Fruit fly (Drosophila melanogaster) whole organism, embryonic: ENCODE results near the gene dmGlut.
A peak's percentile ranks its signal among the peaks of the same experiment; 100 is the strongest.

Source experiments
- Bdp1 ChIP-seq: fragments of 200-800 bp; sonication (Bioruptor generic); optimal IDR thresholded peaks from 3 replicates; lab custom pipeline; 2016; ENCODE audit warnings: missing biosample characterization, missing genetic modification characterization
- CG10979 ChIP-seq: fragments of 200-800 bp; sonication (Bioruptor generic); optimal IDR thresholded peaks from 2 replicates; lab custom pipeline; 2018; ENCODE audit warnings: missing biosample characterization, mild to moderate bottlenecking, missing genetic modification characterization, moderate library complexity
- CG12744 ChIP-seq: fragments of 200-800 bp; sonication (Bioruptor generic); optimal IDR thresholded peaks from 2 replicates; lab custom pipeline; 2016; ENCODE audit warnings: missing biosample characterization, missing genetic modification characterization
- CG18011 ChIP-seq: fragments of 200-800 bp; sonication (Bioruptor generic); optimal IDR thresholded peaks from 2 replicates; lab custom pipeline; 2017; ENCODE audit warnings: missing biosample characterization, missing genetic modification characterization, mild to moderate bottlenecking, moderate library complexity, missing genotype
- CG1832 ChIP-seq: fragments of 200-800 bp; sonication (Bioruptor generic); optimal IDR thresholded peaks from 2 replicates; lab custom pipeline; 2017; ENCODE audit warnings: missing biosample characterization, mild to moderate bottlenecking, missing genetic modification characterization, inconsistent platforms
- CG2202 ChIP-seq: fragments of 200-800 bp; sonication (Bioruptor generic); optimal IDR thresholded peaks from 2 replicates; lab custom pipeline; 2018; ENCODE audit warnings: missing biosample characterization, mild to moderate bottlenecking, missing genetic modification characterization
- CG3065 ChIP-seq: fragments of 200-800 bp; sonication (Bioruptor generic); optimal IDR thresholded peaks from 2 replicates; lab custom pipeline; 2016; ENCODE audit warnings: missing biosample characterization, missing genetic modification characterization
- CG31365 ChIP-seq: fragments of 200-800 bp; sonication (Bioruptor generic); optimal IDR thresholded peaks from 2 replicates; lab custom pipeline; 2018; ENCODE audit warnings: missing biosample characterization, mild to moderate bottlenecking, missing genetic modification characterization
- CG3407 ChIP-seq: fragments of 200-800 bp; sonication (Bioruptor generic); optimal IDR thresholded peaks from 2 replicates; lab custom pipeline; 2018; ENCODE audit warnings: missing biosample characterization, mild to moderate bottlenecking, missing genetic modification characterization
- CG3838 ChIP-seq: fragments of 200-800 bp; sonication (Bioruptor generic); optimal IDR thresholded peaks from 3 replicates; lab custom pipeline; 2016; ENCODE audit warnings: missing biosample characterization, missing genetic modification characterization
- CG6854 ChIP-seq: fragments of 200-800 bp; sonication (Bioruptor generic); optimal IDR thresholded peaks from 3 replicates; lab custom pipeline; 2017; ENCODE audit warnings: missing biosample characterization, mild to moderate bottlenecking, missing genetic modification characterization
- CG7987 ChIP-seq: fragments of 200-800 bp; sonication (Bioruptor generic); optimal IDR thresholded peaks from 2 replicates; lab custom pipeline; 2018; ENCODE audit warnings: missing biosample characterization, mild to moderate bottlenecking, missing genetic modification characterization, moderate library complexity
- CG8944 ChIP-seq: fragments of 200-800 bp; sonication (Bioruptor generic); optimal IDR thresholded peaks from 3 replicates; lab custom pipeline; 2016; ENCODE audit warnings: missing biosample characterization, missing genetic modification characterization
- CG9727 ChIP-seq: fragments of 200-800 bp; sonication (Bioruptor generic); optimal IDR thresholded peaks from 3 replicates; lab custom pipeline; 2017; ENCODE audit warnings: missing biosample characterization, mild to moderate bottlenecking, missing genetic modification characterization
- Dbx ChIP-seq: fragments of 200-800 bp; sonication (Bioruptor generic); IDR thresholded peaks from 3 replicates; pipeline ENCODE4 v1.3.6; 2022; ENCODE audit warnings: missing biosample characterization, missing genetic modification characterization
- Deaf1 ChIP-seq: fragments of 200-800 bp; optimal IDR thresholded peaks from 3 replicates; lab custom pipeline; 2019; ENCODE audit warnings: missing biosample characterization, mild to moderate bottlenecking, missing genetic modification characterization, moderate library complexity
- H15 ChIP-seq: fragments of 200-800 bp; sonication (Bioruptor generic); IDR thresholded peaks from 3 replicates; pipeline ENCODE4 v1.3.6; 2022; ENCODE audit warnings: missing biosample characterization, missing genetic modification characterization
- Hmx ChIP-seq: fragments of 200-800 bp; sonication (Bioruptor generic); optimal IDR thresholded peaks from 2 replicates; lab custom pipeline; 2016; ENCODE audit warnings: missing biosample characterization, missing genetic modification characterization
- Hr3 ChIP-seq: fragments of 200-800 bp; sonication (Bioruptor generic); optimal IDR thresholded peaks from 3 replicates; lab custom pipeline; 2016; ENCODE audit warnings: missing biosample characterization, missing genetic modification characterization
- MESR4 ChIP-seq: fragments of 200-800 bp; sonication (Bioruptor generic); optimal IDR thresholded peaks from 2 replicates; lab custom pipeline; 2018; ENCODE audit warnings: missing biosample characterization, mild to moderate bottlenecking, missing genetic modification characterization, moderate library complexity
- Max ChIP-seq: fragments of 200-800 bp; sonication (Bioruptor generic); optimal IDR thresholded peaks from 2 replicates; lab custom pipeline; 2016; ENCODE audit warnings: missing biosample characterization, mild to moderate bottlenecking, missing genetic modification characterization
- Mes4 ChIP-seq: fragments of 200-800 bp; sonication (Bioruptor generic); optimal IDR thresholded peaks from 2 replicates; lab custom pipeline; 2016; ENCODE audit warnings: missing biosample characterization, missing genetic modification characterization
- NC2α ChIP-seq: fragments of 200-800 bp; sonication (Bioruptor generic); optimal IDR thresholded peaks from 2 replicates; lab custom pipeline; 2016; ENCODE audit warnings: missing biosample characterization, missing genetic modification characterization
- Nf-YB ChIP-seq: fragments of 200-800 bp; sonication (Bioruptor generic); optimal IDR thresholded peaks from 3 replicates; lab custom pipeline; 2019; ENCODE audit warnings: missing biosample characterization, mild to moderate bottlenecking, missing genetic modification characterization, moderate library complexity
- Opbp ChIP-seq: fragments of 200-800 bp; sonication (Bioruptor generic); IDR thresholded peaks from 3 replicates; pipeline ENCODE4 v1.3.6; 2022; ENCODE audit warnings: missing biosample characterization, missing genetic modification characterization; ENCODE audit not compliant: partially characterized antibody
- Sox100B ChIP-seq: fragments of 200-800 bp; sonication (Bioruptor generic); optimal IDR thresholded peaks from 3 replicates; lab custom pipeline; 2018; ENCODE audit warnings: missing biosample characterization, mild to moderate bottlenecking, missing genetic modification characterization
- Sry-β ChIP-seq: fragments of 200-800 bp; sonication (Bioruptor generic); optimal IDR thresholded peaks from 2 replicates; lab custom pipeline; 2018; ENCODE audit warnings: missing biosample characterization, mild to moderate bottlenecking, missing genetic modification characterization, moderate library complexity
- Trl ChIP-seq, 3 experiments: fragments of >200 bp in 2 of 3; fragments of 200-800 bp in 1 of 3; sonication (Bioruptor generic) in 1 of 3; optimal IDR thresholded peaks; 2 replicates in 1 of 3; 3 replicates in 2 of 3; lab custom pipeline; 2016 to 2017; ENCODE audit warnings: missing biosample characterization in 1 of 3, missing genetic modification characterization in 1 of 3
- Usf ChIP-seq: fragments of 200-800 bp; sonication (Bioruptor generic); optimal IDR thresholded peaks from 2 replicates; lab custom pipeline; 2017; ENCODE audit warnings: missing genotype, missing biosample characterization, missing genetic modification characterization
- Xrp1 ChIP-seq: fragments of 200-800 bp; sonication (Bioruptor generic); IDR thresholded peaks from 2 replicates; pipeline ENCODE4 v1.3.6; 2022; ENCODE audit warnings: missing biosample characterization, missing genetic modification characterization
- YL-1 ChIP-seq: fragments of 200-800 bp; sonication (Bioruptor generic); optimal IDR thresholded peaks from 3 replicates; lab custom pipeline; 2017; ENCODE audit warnings: missing biosample characterization, mild to moderate bottlenecking, missing genetic modification characterization
- ato ChIP-seq: fragments of 200-800 bp; sonication (Bioruptor generic); IDR thresholded peaks from 2 replicates; pipeline ENCODE4 v1.3.6; 2022; ENCODE audit warnings: missing biosample characterization, missing genetic modification characterization; ENCODE audit not compliant: partially characterized antibody
- bsh ChIP-seq, 2 experiments: fragments of 200-800 bp; sonication (Bioruptor generic); optimal IDR thresholded peaks; 2 replicates each; lab custom pipeline; 2017 to 2018; ENCODE audit warnings: mild to moderate bottlenecking in 2 of 2, missing biosample characterization in 2 of 2, missing genetic modification characterization in 2 of 2, moderate library complexity in 1 of 2
- chn ChIP-seq: fragments of 200-800 bp; sonication (Bioruptor generic); optimal IDR thresholded peaks from 2 replicates; lab custom pipeline; 2016; ENCODE audit warnings: missing biosample characterization, missing genetic modification characterization
- da ChIP-seq: fragments of 200-800 bp; sonication (Bioruptor generic); optimal IDR thresholded peaks from 2 replicates; lab custom pipeline; 2016; ENCODE audit warnings: missing biosample characterization, missing genetic modification characterization
- danr ChIP-seq: fragments of 200-800 bp; sonication (Bioruptor generic); IDR thresholded peaks from 2 replicates; pipeline ENCODE4 v1.3.6; 2022; ENCODE audit warnings: missing biosample characterization, missing genetic modification characterization
- dati ChIP-seq: fragments of 200-800 bp; sonication (Bioruptor generic); IDR thresholded peaks from 2 replicates; pipeline ENCODE4 v1.3.6; 2022; ENCODE audit warnings: missing biosample characterization, missing genetic modification characterization
- gcm2 ChIP-seq: fragments of 200-800 bp; sonication (Bioruptor generic); optimal IDR thresholded peaks from 2 replicates; lab custom pipeline; 2016; ENCODE audit warnings: missing biosample characterization, missing genetic modification characterization
- grn ChIP-seq: fragments of 200-800 bp; sonication (Bioruptor generic); optimal IDR thresholded peaks from 3 replicates; lab custom pipeline; 2017; ENCODE audit warnings: missing biosample characterization, missing genetic modification characterization
- gsb-n ChIP-seq: fragments of 200-800 bp; sonication (Bioruptor generic); optimal IDR thresholded peaks from 3 replicates; lab custom pipeline; 2018; ENCODE audit warnings: missing biosample characterization, mild to moderate bottlenecking, missing genetic modification characterization
- ham ChIP-seq: fragments of 200-800 bp; sonication (Bioruptor generic); IDR thresholded peaks from 2 replicates; pipeline ENCODE4 v1.3.6; 2022; ENCODE audit warnings: missing biosample characterization, missing genetic modification characterization
- kah ChIP-seq: fragments of 200-800 bp; sonication (Bioruptor generic); optimal IDR thresholded peaks from 2 replicates; lab custom pipeline; 2018; ENCODE audit warnings: missing biosample characterization, mild to moderate bottlenecking, missing genetic modification characterization
- nerfin-2 ChIP-seq: fragments of 200-800 bp; sonication (Bioruptor generic); IDR thresholded peaks from 2 replicates; pipeline ENCODE4 v1.3.6; 2022; ENCODE audit warnings: missing biosample characterization, missing genetic modification characterization; ENCODE audit not compliant: partially characterized antibody
- pho ChIP-seq: fragments of 200-800 bp; sonication (Bioruptor generic); optimal IDR thresholded peaks from 2 replicates; lab custom pipeline; 2016; ENCODE audit warnings: missing biosample characterization, missing genetic modification characterization
- repo ChIP-seq: fragments of 200-800 bp; sonication (Bioruptor generic); optimal IDR thresholded peaks from 2 replicates; lab custom pipeline; 2016; ENCODE audit warnings: missing biosample characterization, missing genetic modification characterization
- so ChIP-seq: fragments of 200-800 bp; sonication (Bioruptor generic); IDR thresholded peaks from 3 replicates; pipeline ENCODE4 v1.3.6; 2022; ENCODE audit warnings: missing biosample characterization, missing genetic modification characterization
- sob ChIP-seq: fragments of 200-800 bp; sonication (Bioruptor generic); IDR thresholded peaks from 2 replicates; pipeline ENCODE4 v1.3.6; 2022; ENCODE audit warnings: missing biosample characterization, missing genetic modification characterization
- stc ChIP-seq: fragments of 200-800 bp; sonication (Bioruptor generic); IDR thresholded peaks from 2 replicates; pipeline ENCODE4 v1.3.6; 2022; ENCODE audit warnings: missing biosample characterization, missing genetic modification characterization
- tll ChIP-seq, 2 experiments: fragments of 200-800 bp in 1 of 2; fragments of >200 bp in 1 of 2; sonication (Bioruptor generic) in 1 of 2; optimal IDR thresholded peaks; 2 replicates each; lab custom pipeline; 2017 to 2019; ENCODE audit warnings: missing biosample characterization in 2 of 2, missing genetic modification characterization in 2 of 2, mild to moderate bottlenecking in 1 of 2, moderate library complexity in 1 of 2

The dmGlut gene

DNA sequence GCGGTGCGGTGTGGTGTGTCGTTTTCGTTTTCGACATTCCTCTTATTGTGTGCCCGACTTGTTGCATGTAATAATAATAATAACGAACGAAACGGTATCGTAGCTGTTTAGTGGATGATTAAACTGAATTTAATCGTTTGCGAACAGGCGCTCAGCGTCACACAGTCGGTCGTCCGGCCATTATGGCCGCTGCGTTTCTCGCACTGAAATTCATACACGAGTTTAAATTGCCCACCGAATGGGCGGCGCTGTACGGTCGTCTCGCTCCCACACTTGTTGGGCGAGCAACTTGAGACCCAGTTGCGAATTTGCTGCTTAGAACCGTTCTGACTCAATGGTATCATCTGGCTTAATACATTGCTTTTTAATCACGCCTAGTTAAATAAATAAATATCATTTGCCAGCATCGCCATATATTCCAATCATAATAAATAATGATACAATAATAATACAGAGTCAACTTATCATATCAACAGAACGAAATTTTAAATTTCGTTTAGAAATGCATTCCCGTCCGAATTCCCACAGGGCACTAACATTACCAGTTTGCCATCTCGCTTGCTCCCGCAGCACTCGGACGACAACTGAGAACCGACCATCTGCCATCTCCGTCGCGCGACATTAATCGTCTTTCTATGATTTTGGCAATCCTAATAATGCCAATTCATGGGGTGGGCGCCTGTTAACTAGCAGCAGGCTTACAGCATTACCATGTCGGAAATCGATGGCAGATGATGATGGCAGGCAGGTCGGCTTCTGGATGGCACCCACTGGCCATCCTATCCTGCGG lies 16.2 kb upstream of the dmGlut start (continued):
- TF ChIP-seq repo (GFP tag; lab: Kevin White, UChicago) (peak; percentile 4), stc (GFP tag; lab: Robert Waterston, UW) (no peak), kah (GFP tag; lab: Kevin White, UChicago) (peak; percentile 30), Bdp1 (peak; percentile 65), ato (GFP tag; lab: Robert Waterston, UW) (no peak), CG18011 (GFP tag; lab: Kevin White, UChicago) (peak; percentile 55), Mes4 (peak; percentile 34), chn (GFP tag; lab: Kevin White, UChicago) (peak; percentile 29), Max (GFP tag; lab: Kevin White, UChicago) (peak; percentile 84), CG8944 (peak; percentile 59), tll (GFP tag; optimal IDR thresholded peaks at IDR 0.05; lab: Kevin White, UChicago) (peak in 1 of 2 experiments; percentile 91), bsh (GFP tag; optimal IDR thresholded peaks at IDR 0.05; lab: Kevin White, UChicago) (peak; percentile 55 to 90), CG31365 (tag; lab: Kevin White, UChicago) (peak; percentile 67), Nf-YB (GFP tag; lab: Kevin White, UChicago) (no peak), dati (GFP tag; lab: Robert Waterston, UW) (no peak), Deaf1 (peak; percentile 61), pho (peak; percentile 90), Opbp (GFP tag; lab: Robert Waterston, UW) (no peak), sob (no peak), danr (no peak), Dbx (no peak), CG9727 (GFP tag; lab: Kevin White, UChicago) (peak; percentile 92), da (no peak), YL-1 (GFP tag; lab: Kevin White, UChicago) (peak; percentile 77), ham (GFP tag; lab: Robert Waterston, UW) (no peak), CG12744 (GFP tag; lab: Kevin White, UChicago) (peak; percentile 64), CG2202 (peak; percentile 67), so (GFP tag; lab: Robert Waterston, UW) (no peak), gsb-n (peak; percentile 68), Sox100B (GFP tag; lab: Kevin White, UChicago) (peak; percentile 92), CG1832 (GFP tag; lab: Kevin White, UChicago) (peak; percentile 91), MESR4 (GFP tag; lab: Kevin White, UChicago) (peak; percentile 1), Sry-β (GFP tag; lab: Kevin White, UChicago) (no peak), CG7987 (GFP tag; lab: Kevin White, UChicago) (peak; percentile 30), CG3065 (peak; percentile 66), nerfin-2 (GFP tag; lab: Robert Waterston, UW) (no peak), CG6854 (peak; percentile 90), CG10979 (tag; lab: Kevin White, UChicago) (peak; percentile 92), Hr3 (GFP tag; lab: Kevin White, UChicago) (peak; percentile 88), NC2α (GFP tag; lab: Kevin White, UChicago) (peak; percentile 68), Xrp1 (GFP tag; lab: Robert Waterston, UW) (no peak), Hmx (GFP tag; lab: Kevin White, UChicago) (peak; percentile 50), grn (GFP tag; lab: Kevin White, UChicago) (no peak), Usf (GFP tag; lab: Kevin White, UChicago) (peak; percentile 87), H15 (GFP tag; lab: Robert Waterston, UW) (no peak), Trl (optimal IDR thresholded peaks at IDR 0.05; lab: Kevin White, UChicago) (no peak), Trl (GFP tag; optimal IDR thresholded peaks at IDR 0.05; lab: Kevin White, UChicago) (peak; percentile 38), CG3838 (GFP tag; lab: Kevin White, UChicago) (peak; percentile 17), gcm2 (GFP tag; lab: Kevin White, UChicago) (no peak), CG3407 (peak; percentile 66)
